Fruit fly (Drosophila melanogaster) whole organism, embryonic: ENCODE data around the gene Sfxn2.

Experiments
- CG8089 ChIP-seq: fragments of 200-800 bp; sonication (Bioruptor generic); optimal IDR thresholded peaks from 3 replicates; lab custom pipeline; 2016; ENCODE audit warnings: missing biosample characterization, missing genetic modification characterization
- Oli ChIP-seq: fragments of 200-800 bp; sonication (Bioruptor generic); optimal IDR thresholded peaks from 2 replicates; lab custom pipeline; 2018; ENCODE audit warnings: missing biosample characterization, mild to moderate bottlenecking, missing genetic modification characterization, moderate library complexity
- ham ChIP-seq: fragments of 200-800 bp; sonication (Bioruptor generic); IDR thresholded peaks from 2 replicates; pipeline ENCODE4 v1.3.6; 2022; ENCODE audit warnings: missing biosample characterization, missing genetic modification characterization

- TF ChIP-seq Oli (tag; lab: Kevin White, UChicago) (no peak), CG8089 (GFP tag; lab: Kevin White, UChicago) (no peak), ham (GFP tag; lab: Robert Waterston, UW) (no peak)
These were observed 11.0 kb upstream of the Sfxn2 start, which contains the start of gene Acp76A for dm6 chr3L:19051926-19052325.
